Worm (Caenorhabditis elegans) whole organism, midembryonic: ENCODE data around the gene lron-4.

Source experiments
- T22C8.4 ChIP-seq: fragments of 200-800 bp; sonication (Bioruptor generic); IDR thresholded peaks from 2 replicates; pipeline ENCODE4 v1.3.6; 2022; ENCODE audit warnings: missing genetic modification characterization, missing compliant biosample characterization
- cog-1 ChIP-seq: sonication (generic microtip); optimal IDR thresholded peaks from 2 replicates; lab custom pipeline; 2016; ENCODE audit warnings: missing genetic modification characterization, missing compliant biosample characterization
- flt-1 ChIP-seq: fragments of 200-800 bp; sonication (Bioruptor generic); IDR thresholded peaks from 2 replicates; pipeline ENCODE4 v1.3.6; 2022; ENCODE audit warnings: missing genetic modification characterization, missing compliant biosample characterization
- klf-2 ChIP-seq: fragments of 200-800 bp; sonication (Bioruptor generic); conservative IDR thresholded peaks from 2 replicates; pipeline ENCODE4 v1.3.6; 2022; ENCODE audit warnings: missing genetic modification reagents, missing genetic modification characterization, missing compliant biosample characterization
- med-1 ChIP-seq: sonication (generic microtip); optimal IDR thresholded peaks from 2 replicates; lab custom pipeline; 2017; ENCODE audit warnings: missing genetic modification characterization, mild to moderate bottlenecking, missing compliant biosample characterization, antibody characterized with exemption, missing genetic modification reagents; ENCODE audit not compliant: insufficient read depth
- ref-1 ChIP-seq: fragments of 200-800 bp; sonication (Bioruptor generic); conservative IDR thresholded peaks from 2 replicates; pipeline ENCODE4 v1.3.6; 2022; ENCODE audit warnings: missing genetic modification reagents, missing genetic modification characterization, missing compliant biosample characterization
- tab-1 ChIP-seq: fragments of 200-800 bp; sonication (Bioruptor generic); IDR thresholded peaks from 2 replicates; pipeline ENCODE4 v1.3.6; 2022; ENCODE audit warnings: missing genetic modification characterization, missing compliant biosample characterization
- ztf-23 ChIP-seq: fragments of 200-800 bp; sonication (Bioruptor generic); IDR thresholded peaks from 2 replicates; pipeline ENCODE4 v1.3.6; 2022; ENCODE audit warnings: missing genetic modification reagents, missing genetic modification characterization, missing compliant biosample characterization
- ztf-29 ChIP-seq: fragments of 200-800 bp; sonication (Bioruptor generic); IDR thresholded peaks from 2 replicates; pipeline ENCODE4 v1.3.6; 2022; ENCODE audit warnings: missing genetic modification reagents, missing genetic modification characterization, missing compliant biosample characterization

DNA sequence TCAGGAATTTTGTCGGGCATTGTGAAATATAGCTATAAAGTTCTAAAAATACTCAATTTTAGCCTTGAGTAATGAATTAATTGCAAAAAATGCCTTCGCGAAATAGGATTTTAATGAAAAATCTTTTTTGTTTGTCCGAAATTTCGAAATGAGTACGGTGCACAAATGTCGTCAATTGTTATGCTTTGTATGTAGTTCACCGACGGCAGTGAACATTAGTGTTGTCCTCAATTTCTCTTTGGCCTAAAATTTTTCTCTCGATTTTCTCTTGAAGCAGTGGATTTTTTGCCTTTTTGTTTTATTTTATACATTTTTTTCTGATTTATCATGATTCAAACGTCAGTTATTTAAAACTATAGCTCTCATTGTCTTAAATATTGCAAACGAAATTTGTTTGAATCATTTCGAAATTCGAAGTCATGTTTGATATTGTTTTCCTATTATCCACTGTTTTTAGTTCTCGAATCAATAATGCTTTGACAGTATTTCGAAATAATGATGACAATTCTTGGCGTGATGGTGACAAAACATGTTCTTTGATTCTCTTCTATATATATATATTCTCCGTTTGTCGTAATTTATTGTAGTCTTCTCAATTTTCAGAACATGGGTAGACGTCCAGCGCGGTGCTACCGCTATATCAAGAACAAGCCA is 31.4 kb upstream of the lron-4 start, which contains the start of the genes ints-11 and rpl-10:
- TF ChIP-seq T22C8.4 (GFP tag; lab: Robert Waterston, UW) (no peak), cog-1 (tag; lab: Kevin White, UChicago) (no peak), klf-2 (no peak), ref-1 (no peak), flt-1 (GFP tag; lab: Robert Waterston, UW) (no peak), med-1 (GFP tag; lab: Kevin White, UChicago) (no peak), ztf-23 (GFP tag; lab: Robert Waterston, UW) (no peak), ztf-29 (no peak), tab-1 (GFP tag; lab: Robert Waterston, UW) (no peak)
